Worm (Caenorhabditis elegans) whole organism, late embryonic: Measurements from ENCODE around the gene Y51H4A.935.
A peak's percentile ranks its signal among the peaks of the same experiment; 100 is the strongest.

Source experiments
- C08G9.2 ChIP-seq: sonication (generic microtip); optimal IDR thresholded peaks from 2 replicates; lab custom pipeline; 2016; ENCODE audit warnings: mild to moderate bottlenecking, missing genetic modification characterization, moderate library complexity, missing compliant biosample characterization
- C38D4.7 ChIP-seq: fragments of 200-800 bp; sonication (Bioruptor generic); optimal IDR thresholded peaks from 2 replicates; lab custom pipeline; 2018; ENCODE audit warnings: mild to moderate bottlenecking, missing genetic modification characterization, moderate library complexity, missing compliant biosample characterization
- K09A11.1 ChIP-seq: sonication (generic microtip); optimal IDR thresholded peaks from 2 replicates; lab custom pipeline; 2017; ENCODE audit warnings: antibody characterized with exemption, mild to moderate bottlenecking, missing genetic modification characterization, missing compliant biosample characterization; ENCODE audit not compliant: insufficient read depth
- Y22D7AL.16 ChIP-seq: sonication (generic microtip); optimal IDR thresholded peaks from 2 replicates; lab custom pipeline; 2016; ENCODE audit warnings: missing genetic modification characterization, missing compliant biosample characterization
- ahr-1 ChIP-seq: sonication (generic microtip); optimal IDR thresholded peaks from 2 replicates; lab custom pipeline; 2016; ENCODE audit warnings: missing genetic modification characterization, missing compliant biosample characterization
- ceh-14 ChIP-seq: sonication (generic microtip); optimal IDR thresholded peaks from 2 replicates; lab custom pipeline; 2016; ENCODE audit warnings: missing genotype, missing genetic modification characterization, missing compliant biosample characterization
- ceh-18 ChIP-seq: sonication (generic microtip); optimal IDR thresholded peaks from 2 replicates; lab custom pipeline; 2016; ENCODE audit warnings: missing genetic modification characterization, missing compliant biosample characterization
- ceh-19 ChIP-seq: fragments of 200-800 bp; sonication (Bioruptor generic); optimal IDR thresholded peaks from 2 replicates; lab custom pipeline; 2018; ENCODE audit warnings: mild to moderate bottlenecking, missing genetic modification characterization, missing compliant biosample characterization
- ceh-22 ChIP-seq: sonication (generic microtip); optimal IDR thresholded peaks from 2 replicates; lab custom pipeline; 2017; ENCODE audit warnings: missing biosample characterization, missing genetic modification characterization
- ceh-24 ChIP-seq: sonication (generic microtip); optimal IDR thresholded peaks from 2 replicates; lab custom pipeline; 2016; ENCODE audit warnings: mild to moderate bottlenecking, missing genetic modification characterization, missing compliant biosample characterization
- ceh-31 ChIP-seq: sonication (generic microtip); optimal IDR thresholded peaks from 2 replicates; lab custom pipeline; 2016; ENCODE audit warnings: missing genetic modification characterization, missing compliant biosample characterization
- ceh-34 ChIP-seq: sonication (generic microtip); optimal IDR thresholded peaks from 2 replicates; lab custom pipeline; 2016; ENCODE audit warnings: mild to moderate bottlenecking, missing genetic modification characterization, missing compliant biosample characterization
- ceh-45 ChIP-seq: fragments of 200-800 bp; sonication (Bioruptor generic); IDR thresholded peaks from 2 replicates; pipeline ENCODE4 v1.3.6; 2022; ENCODE audit warnings: missing genetic modification reagents, missing genetic modification characterization, missing compliant biosample characterization
- ceh-48 ChIP-seq: sonication (generic microtip); optimal IDR thresholded peaks from 2 replicates; lab custom pipeline; 2016; ENCODE audit warnings: missing genetic modification characterization, inconsistent platforms, missing compliant biosample characterization
- ceh-9 ChIP-seq: sonication (generic microtip); optimal IDR thresholded peaks from 2 replicates; lab custom pipeline; 2016; ENCODE audit warnings: mild to moderate bottlenecking, missing genetic modification characterization, inconsistent platforms, missing compliant biosample characterization
- che-1 ChIP-seq: sonication (generic microtip); optimal IDR thresholded peaks from 2 replicates; lab custom pipeline; 2016; ENCODE audit warnings: mild to moderate bottlenecking, missing genetic modification characterization, missing compliant biosample characterization
- dmd-4 ChIP-seq: sonication (generic microtip); optimal IDR thresholded peaks from 2 replicates; lab custom pipeline; 2016; ENCODE audit warnings: borderline replicate concordance, missing genetic modification characterization, missing compliant biosample characterization
- dve-1 ChIP-seq: sonication (generic microtip); optimal IDR thresholded peaks from 2 replicates; lab custom pipeline; 2017; ENCODE audit warnings: antibody characterized with exemption, mild to moderate bottlenecking, missing genetic modification characterization, missing compliant biosample characterization
- elt-4 ChIP-seq: sonication (generic microtip); optimal IDR thresholded peaks from 2 replicates; lab custom pipeline; 2016; ENCODE audit warnings: missing genetic modification characterization, missing compliant biosample characterization
- fax-1 ChIP-seq: sonication (generic microtip); optimal IDR thresholded peaks from 2 replicates; lab custom pipeline; 2016; ENCODE audit warnings: missing genotype, missing genetic modification characterization, missing compliant biosample characterization
- fkh-10 ChIP-seq: fragments of 150-350 bp; optimal IDR thresholded peaks from 2 replicates; lab custom pipeline; 2014; ENCODE audit warnings: missing biosample characterization, missing genetic modification reagents, missing genetic modification characterization
- gmeb-2 ChIP-seq: sonication (generic microtip); optimal IDR thresholded peaks from 2 replicates; lab custom pipeline; 2016; ENCODE audit warnings: missing genetic modification characterization, inconsistent platforms, missing compliant biosample characterization
- hlh-15 ChIP-seq: sonication (generic microtip); optimal IDR thresholded peaks from 2 replicates; lab custom pipeline; 2016; ENCODE audit warnings: missing genetic modification characterization, missing compliant biosample characterization
- hlh-30 ChIP-seq: sonication (generic microtip); optimal IDR thresholded peaks from 2 replicates; lab custom pipeline; 2017; ENCODE audit warnings: antibody characterized with exemption, missing genetic modification characterization, missing compliant biosample characterization; ENCODE audit not compliant: insufficient read depth
- hlh-8 ChIP-seq: sonication (generic microtip); optimal IDR thresholded peaks from 2 replicates; lab custom pipeline; 2016; ENCODE audit warnings: missing genotype, missing genetic modification characterization, missing compliant biosample characterization
- lin-11 ChIP-seq: fragments of 200-800 bp; sonication (Bioruptor generic); optimal IDR thresholded peaks from 2 replicates; lab custom pipeline; 2018; ENCODE audit warnings: mild to moderate bottlenecking, missing genetic modification characterization, missing compliant biosample characterization
- madf-2 ChIP-seq: sonication (generic microtip); optimal IDR thresholded peaks from 2 replicates; lab custom pipeline; 2017; ENCODE audit warnings: missing genetic modification characterization, missing compliant biosample characterization
- mec-3 ChIP-seq: sonication (generic microtip); optimal IDR thresholded peaks from 2 replicates; lab custom pipeline; 2016; ENCODE audit warnings: borderline replicate concordance, missing genetic modification characterization, missing compliant biosample characterization
- nfya-1 ChIP-seq: sonication (generic microtip); optimal IDR thresholded peaks from 2 replicates; lab custom pipeline; 2017; ENCODE audit warnings: missing genetic modification characterization, mild to moderate bottlenecking, missing compliant biosample characterization, antibody characterized with exemption, moderate library complexity
- nhr-11 ChIP-seq: fragments of 150-350 bp; optimal IDR thresholded peaks from 2 replicates; lab custom pipeline; 2014; ENCODE audit warnings: missing biosample characterization, missing genetic modification characterization
- nhr-232 ChIP-seq: sonication (generic microtip); optimal IDR thresholded peaks from 2 replicates; lab custom pipeline; 2016; ENCODE audit warnings: missing genetic modification characterization, missing compliant biosample characterization
- npax-4 ChIP-seq: sonication (generic microtip); optimal IDR thresholded peaks from 2 replicates; lab custom pipeline; 2016; ENCODE audit warnings: missing genetic modification characterization, missing compliant biosample characterization
- odd-2 ChIP-seq: sonication (generic microtip); optimal IDR thresholded peaks from 2 replicates; lab custom pipeline; 2017; ENCODE audit warnings: antibody characterized with exemption, mild to moderate bottlenecking, missing genetic modification characterization, missing compliant biosample characterization
- pag-3 ChIP-seq: sonication (generic microtip); optimal IDR thresholded peaks from 2 replicates; lab custom pipeline; 2016; ENCODE audit warnings: missing compliant biosample characterization, missing genetic modification characterization, borderline replicate concordance
- pat-9 ChIP-seq: fragments of 200-800 bp; sonication (Bioruptor generic); optimal IDR thresholded peaks from 2 replicates; lab custom pipeline; 2018; ENCODE audit warnings: mild to moderate bottlenecking, missing genetic modification characterization, moderate library complexity, missing compliant biosample characterization
- pax-1 ChIP-seq: fragments of 150-350 bp; optimal IDR thresholded peaks from 2 replicates; lab custom pipeline; 2014; ENCODE audit warnings: missing biosample characterization, missing genetic modification characterization
- pha-4 ChIP-seq: fragments of 150-350 bp; optimal IDR thresholded peaks from 2 replicates; lab custom pipeline; 2018; ENCODE audit warnings: missing biosample characterization, missing genetic modification reagents, missing genetic modification characterization
- pqm-1 ChIP-seq: sonication (generic microtip); optimal IDR thresholded peaks from 2 replicates; lab custom pipeline; 2016; ENCODE audit warnings: missing genetic modification characterization, missing compliant biosample characterization
- pros-1 ChIP-seq: fragments of 150-350 bp; optimal IDR thresholded peaks from 2 replicates; lab custom pipeline; 2014; ENCODE audit warnings: missing biosample characterization, missing genetic modification reagents, missing genetic modification characterization
- rnt-1 ChIP-seq: sonication (generic microtip); optimal IDR thresholded peaks from 2 replicates; lab custom pipeline; 2016; ENCODE audit warnings: missing genetic modification characterization, missing compliant biosample characterization
- sdc-2 ChIP-seq: sonication (generic microtip); optimal IDR thresholded peaks from 2 replicates; lab custom pipeline; 2016; ENCODE audit warnings: missing genotype, missing genetic modification characterization, missing compliant biosample characterization
- sox-2 ChIP-seq: fragments of 200-800 bp; sonication (Bioruptor generic); IDR thresholded peaks from 2 replicates; pipeline ENCODE4 v1.3.6; 2022; ENCODE audit warnings: missing genetic modification reagents, missing genetic modification characterization, missing compliant biosample characterization
- tbx-2 ChIP-seq: sonication (generic microtip); optimal IDR thresholded peaks from 2 replicates; lab custom pipeline; 2016; ENCODE audit warnings: missing genetic modification characterization, missing compliant biosample characterization
- tbx-7 ChIP-seq: sonication (generic microtip); optimal IDR thresholded peaks from 2 replicates; lab custom pipeline; 2016; ENCODE audit warnings: missing genotype, missing genetic modification characterization, missing compliant biosample characterization
- ttx-3 ChIP-seq: sonication (generic microtip); optimal IDR thresholded peaks from 2 replicates; lab custom pipeline; 2016; ENCODE audit warnings: missing genetic modification reagents, missing genetic modification characterization, missing compliant biosample characterization
- unc-42 ChIP-seq: sonication (generic microtip); optimal IDR thresholded peaks from 2 replicates; lab custom pipeline; 2016; ENCODE audit warnings: missing genotype, missing genetic modification characterization, missing compliant biosample characterization
- unc-55 ChIP-seq: sonication (generic microtip); optimal IDR thresholded peaks from 2 replicates; lab custom pipeline; 2017; ENCODE audit warnings: missing biosample characterization, missing genetic modification reagents, missing genetic modification characterization
- unc-86 ChIP-seq: sonication (generic microtip); optimal IDR thresholded peaks from 2 replicates; lab custom pipeline; 2016; ENCODE audit warnings: missing genetic modification characterization, missing compliant biosample characterization
- zip-5 ChIP-seq: sonication (generic microtip); optimal IDR thresholded peaks from 2 replicates; lab custom pipeline; 2016; ENCODE audit warnings: missing genetic modification characterization, missing compliant biosample characterization

Y51H4A.935 gene

ce11 chrIV:16491411-16492036 lies 15.5 kb downstream of the Y51H4A.935 start (continued):
- TF ChIP-seq ceh-22 (tag; lab: Kevin White, UChicago) (no peak), ahr-1 (tag; lab: Kevin White, UChicago) (no peak), C38D4.7 (GFP tag; lab: Kevin White, UChicago) (peak; percentile 29), Y22D7AL.16 (tag; lab: Kevin White, UChicago) (peak; percentile 11), ceh-19 (GFP tag; lab: Kevin White, UChicago) (peak; percentile 8), ceh-31 (tag; lab: Kevin White, UChicago) (peak; percentile 60), gmeb-2 (tag; lab: Kevin White, UChicago) (peak; percentile 30), npax-4 (tag; lab: Kevin White, UChicago) (no peak), unc-42 (tag; lab: Kevin White, UChicago) (peak; percentile 57), ceh-24 (tag; lab: Kevin White, UChicago) (no peak), pat-9 (no peak), lin-11 (tag; lab: Kevin White, UChicago) (no peak), dve-1 (tag; lab: Kevin White, UChicago) (peak; percentile 76), nhr-11 (tag; lab: Kevin White, UChicago) (no peak), zip-5 (tag; lab: Kevin White, UChicago) (no peak), madf-2 (tag; lab: Kevin White, UChicago) (peak; percentile 48), sox-2 (GFP tag; lab: Robert Waterston, UW) (no peak)

DNA sequence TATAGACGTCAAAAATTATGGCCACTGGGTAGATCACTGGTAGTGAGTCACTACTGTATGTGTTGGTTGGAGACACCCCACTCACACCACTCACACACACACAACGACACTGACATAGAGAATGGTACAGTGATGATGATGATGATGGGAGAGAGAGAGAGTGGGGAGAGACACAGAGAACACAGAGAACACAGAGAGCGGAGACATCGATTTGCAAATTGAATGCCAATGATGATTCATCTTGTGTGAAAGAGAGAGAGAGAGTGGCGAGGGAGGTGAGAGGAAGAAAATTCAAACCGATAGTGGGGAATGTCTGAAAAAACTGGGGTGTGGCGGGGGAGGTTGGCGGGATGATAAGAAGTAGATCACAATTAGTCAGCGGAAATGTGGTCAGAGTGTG lies 17.1 kb downstream of the Y51H4A.935 start:
- TF ChIP-seq tbx-7 (no peak), unc-86 (tag; lab: Kevin White, UChicago) (no peak), dmd-4 (tag; lab: Kevin White, UChicago) (no peak), hlh-30 (tag; lab: Kevin White, UChicago) (no peak), pat-9 (no peak), hlh-8 (tag; lab: Kevin White, UChicago) (no peak), ceh-9 (no peak), sox-2 (GFP tag; lab: Robert Waterston, UW) (0 out of 2 replicates have a peak, but pooled peaks have one; percentile 3), gmeb-2 (tag; lab: Kevin White, UChicago) (no peak), zip-5 (tag; lab: Kevin White, UChicago) (no peak), dve-1 (tag; lab: Kevin White, UChicago) (peak; percentile 26), odd-2 (no peak), elt-4 (tag; lab: Kevin White, UChicago) (no peak), rnt-1 (no peak), unc-55 (peak; percentile 38), Y22D7AL.16 (tag; lab: Kevin White, UChicago) (no peak), tbx-2 (tag; lab: Kevin White, UChicago) (peak; percentile 38), C08G9.2 (tag; lab: Kevin White, UChicago) (no peak), ceh-45 (no peak), pha-4 (no peak), nhr-232 (tag; lab: Kevin White, UChicago) (no peak), hlh-15 (tag; lab: Kevin White, UChicago) (no peak), ceh-31 (tag; lab: Kevin White, UChicago) (peak; percentile 17), ceh-22 (tag; lab: Kevin White, UChicago) (no peak), pag-3 (tag; lab: Kevin White, UChicago) (no peak), ceh-34 (tag; lab: Kevin White, UChicago) (no peak), mec-3 (tag; lab: Kevin White, UChicago) (no peak), sdc-2 (tag; lab: Kevin White, UChicago) (no peak), fax-1 (tag; lab: Kevin White, UChicago) (no peak), ttx-3 (tag; lab: Kevin White, UChicago) (no peak), pros-1 (no peak), K09A11.1 (tag; lab: Kevin White, UChicago) (no peak), nfya-1 (tag; lab: Kevin White, UChicago) (peak; percentile 62), ceh-18 (tag; lab: Kevin White, UChicago) (peak; percentile 3), unc-42 (tag; lab: Kevin White, UChicago) (no peak), ceh-14 (tag; lab: Kevin White, UChicago) (no peak), pqm-1 (no peak), ceh-48 (tag; lab: Kevin White, UChicago) (no peak), fkh-10 (GFP tag; lab: Kevin White, UChicago) (no peak), pax-1 (tag; lab: Kevin White, UChicago) (no peak), che-1 (tag; lab: Kevin White, UChicago) (no peak)
